Fruit fly (Drosophila melanogaster): ENCODE measurements around the gene CG43220.
A peak's percentile ranks its signal among the peaks of the same experiment; 100 is the strongest.

The CG43220 gene

DNA sequence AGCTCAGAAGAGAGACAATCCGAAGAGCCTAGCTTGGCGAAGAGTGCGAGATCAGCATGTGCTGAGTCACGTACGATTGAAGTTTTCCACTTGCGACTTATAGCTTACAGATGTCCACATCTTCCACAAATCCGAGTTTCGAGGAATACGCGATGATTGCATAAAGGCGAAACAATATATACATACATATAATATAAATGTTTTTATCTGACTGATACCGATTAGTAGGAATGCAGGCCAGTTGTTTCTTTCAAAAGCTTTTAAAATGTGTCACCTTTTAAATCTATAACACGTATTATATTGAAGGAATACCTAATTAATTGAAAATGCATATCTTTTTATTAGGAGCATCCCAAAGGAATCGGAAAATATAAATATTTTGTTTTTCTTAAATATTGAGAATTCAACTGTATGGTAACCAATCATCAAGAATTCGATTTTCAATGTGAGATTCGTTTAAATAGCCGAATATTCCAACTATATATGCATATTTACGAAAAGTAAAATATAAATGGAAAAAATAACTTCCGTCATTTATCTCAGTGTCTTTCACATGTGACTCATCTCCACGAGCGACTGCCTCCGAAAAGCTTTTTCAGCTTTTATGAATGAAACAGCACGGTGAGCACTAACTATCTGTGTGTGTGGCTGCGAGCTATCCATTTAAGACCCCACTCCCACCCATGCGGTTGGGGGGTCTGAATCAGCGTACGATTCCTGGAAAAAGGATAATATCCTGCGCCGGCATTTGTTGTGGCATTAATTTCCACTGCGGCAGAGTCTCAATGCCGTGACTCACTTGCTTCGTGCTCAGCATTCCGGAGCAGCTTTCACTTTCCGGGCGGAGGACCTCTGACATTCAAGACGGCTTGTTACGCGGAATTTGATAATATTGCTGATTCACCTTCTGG lies 35.6 kb upstream of the CG43220 start (continued):
- TF ChIP-seq Deaf1 (tag; optimal IDR thresholded peaks at IDR 0.05) = peak; percentile 46
- TF ChIP-seq MTF-1 (GFP tag; optimal IDR thresholded peaks at IDR 0.05; ENCODE audit: borderline replicate concordance) = no peak
- peak; percentile 33 for TF ChIP-seq CG3407 (GFP tag; optimal IDR thresholded peaks at IDR 0.05)
- TF ChIP-seq al (GFP tag; IDR thresholded peaks at IDR 0.05) = 0 out of 2 replicates have a peak, but pooled peaks have one; percentile 30
- TF ChIP-seq CG11695 (GFP tag; IDR thresholded peaks at IDR 0.05) = peak; percentile 72; the same call in 2 of the 3 replicates
- no peak for TF ChIP-seq CG16813 (GFP tag; IDR thresholded peaks at IDR 0.05; ENCODE audit: partially characterized antibody)
- TF ChIP-seq CG10654 (GFP tag; optimal IDR thresholded peaks at IDR 0.05) = peak; percentile 32
- TF ChIP-seq dan (GFP tag; IDR thresholded peaks at IDR 0.05) = no peak
- peak; percentile 49 for TF ChIP-seq Ada2b (GFP tag; IDR thresholded peaks at IDR 0.05)
- no peak for TF ChIP-seq z (GFP tag; IDR thresholded peaks at IDR 0.05)
- TF ChIP-seq eyg (GFP tag; optimal IDR thresholded peaks at IDR 0.05) = peak; percentile 32
- TF ChIP-seq mld (GFP tag; IDR thresholded peaks at IDR 0.05; ENCODE audit: partially characterized antibody) = no peak
- peak; percentile 70 for TF ChIP-seq CG13424 (tag; optimal IDR thresholded peaks at IDR 0.05)
- 0 out of 3 replicates have a peak, but pooled peaks have one; percentile 27 for TF ChIP-seq H15 (GFP tag; IDR thresholded peaks at IDR 0.05)
- TF ChIP-seq CG6791 (GFP tag; IDR thresholded peaks at IDR 0.05; ENCODE audit: partially characterized antibody) = no peak
- no peak for TF ChIP-seq CG12391 (tag; optimal IDR thresholded peaks at IDR 0.05)
- no peak for TF ChIP-seq CG32767 (GFP tag; IDR thresholded peaks at IDR 0.05)
- no peak for TF ChIP-seq CkIIα-i1 (GFP tag; IDR thresholded peaks at IDR 0.05)
- no peak for TF ChIP-seq crc (GFP tag; optimal IDR thresholded peaks at IDR 0.05)
- peak; percentile 64 for TF ChIP-seq CG12155 (GFP tag; optimal IDR thresholded peaks at IDR 0.05)
- TF ChIP-seq odd (GFP tag; optimal IDR thresholded peaks at IDR 0.05) = peak; percentile 38
- peak; percentile 73 for TF ChIP-seq dmrt99B (tag; optimal IDR thresholded peaks at IDR 0.05)
- TF ChIP-seq Dad (GFP tag; optimal IDR thresholded peaks at IDR 0.05) = no peak
- TF ChIP-seq Drgx (GFP tag; IDR thresholded peaks at IDR 0.05) = no peak; the same call in 1 of the 2 replicates
- TF ChIP-seq Gsc (GFP tag; IDR thresholded peaks at IDR 0.05) = no peak
- no peak for TF ChIP-seq twi (tag; optimal IDR thresholded peaks at IDR 0.05)
- no peak for TF ChIP-seq kah (GFP tag; optimal IDR thresholded peaks at IDR 0.05)
- peak; percentile 53 for TF ChIP-seq CG9817 (tag; optimal IDR thresholded peaks at IDR 0.05)
- TF ChIP-seq ATbp (GFP tag; optimal IDR thresholded peaks at IDR 0.05) = peak; percentile 41
- TF ChIP-seq tio (GFP tag; optimal IDR thresholded peaks at IDR 0.05) = peak; percentile 1
- no peak for TF ChIP-seq bowl (GFP tag; IDR thresholded peaks at IDR 0.05)
- peak in 1 of 2 experiments; percentile 25 for TF ChIP-seq Trl (optimal IDR thresholded peaks at IDR 0.05)
- peak; percentile 51 for TF ChIP-seq Trl (GFP tag; optimal IDR thresholded peaks at IDR 0.05)
- no peak for TF ChIP-seq wek (GFP tag; optimal IDR thresholded peaks at IDR 0.05)
- TF ChIP-seq tin (GFP tag; optimal IDR thresholded peaks at IDR 0.05) = peak; percentile 19
- peak; percentile 47 for TF ChIP-seq CG13296 (GFP tag; optimal IDR thresholded peaks at IDR 0.05)
- peak; percentile 55 for TF ChIP-seq Blimp-1 (GFP tag; optimal IDR thresholded peaks at IDR 0.05)
- peak; percentile 77 for TF ChIP-seq CoRest (tag; optimal IDR thresholded peaks at IDR 0.05)
- TF ChIP-seq CG11456 (GFP tag; IDR thresholded peaks at IDR 0.05) = peak; percentile 67; the same call in 2 of the 3 replicates
- TF ChIP-seq Side (GFP tag; optimal IDR thresholded peaks at IDR 0.05) = peak; percentile 24
- peak; percentile 20 for TF ChIP-seq CG12219 (GFP tag; optimal IDR thresholded peaks at IDR 0.05)
- TF ChIP-seq CG8388 (GFP tag; optimal IDR thresholded peaks at IDR 0.05) = peak; percentile 64
- TF ChIP-seq CG18764 (GFP tag; optimal IDR thresholded peaks at IDR 0.05) = no peak
- TF ChIP-seq CG7271 (tag; optimal IDR thresholded peaks at IDR 0.05) = no peak
- TF ChIP-seq Dbx (GFP tag; IDR thresholded peaks at IDR 0.05) = 0 out of 3 replicates have a peak, but pooled peaks have one; percentile 52
- no peak for TF ChIP-seq fd102C (GFP tag; optimal IDR thresholded peaks at IDR 0.05)
- no peak for TF ChIP-seq knrl (GFP tag; IDR thresholded peaks at IDR 0.05; ENCODE audit: partially characterized antibody)
- TF ChIP-seq CG5245 (GFP tag; optimal IDR thresholded peaks at IDR 0.05) = no peak
